Worm (Caenorhabditis elegans) whole organism, L4 larva: Measurements from ENCODE around the gene ugt-54.
A peak's percentile ranks its signal among the peaks of the same experiment; 100 is the strongest.

Experiments
- F26F4.8 ChIP-seq: fragments of 200-800 bp; sonication (Bioruptor generic); conservative IDR thresholded peaks from 2 replicates; pipeline ENCODE4 v1.3.6; 2022; ENCODE audit warnings: missing genetic modification characterization, missing compliant biosample characterization
- F49E8.2 ChIP-seq: sonication (generic microtip); optimal IDR thresholded peaks from 2 replicates; lab custom pipeline; 2016; ENCODE audit warnings: missing compliant biosample characterization, mild to moderate bottlenecking, missing genetic modification characterization, borderline replicate concordance
- T20F7.1 ChIP-seq: fragments of 200-800 bp; sonication (Bioruptor generic); optimal IDR thresholded peaks from 2 replicates; lab custom pipeline; 2018; ENCODE audit warnings: mild to moderate bottlenecking, missing genetic modification characterization, missing compliant biosample characterization
- Y48G9A.11 ChIP-seq: fragments of 200-800 bp; sonication (Bioruptor generic); IDR thresholded peaks from 2 replicates; pipeline ENCODE4 v1.3.6; 2022; ENCODE audit warnings: missing genetic modification reagents, missing genetic modification characterization, missing compliant biosample characterization
- Y5F2A.4 ChIP-seq: fragments of 200-800 bp; sonication (Bioruptor generic); optimal IDR thresholded peaks from 2 replicates; lab custom pipeline; 2018; ENCODE audit warnings: mild to moderate bottlenecking, missing genetic modification characterization, missing compliant biosample characterization
- Y75B8A.6 ChIP-seq: fragments of 200-800 bp; sonication (Bioruptor generic); IDR thresholded peaks from 2 replicates; pipeline ENCODE4 v1.3.6; 2022; ENCODE audit warnings: missing genetic modification reagents, missing genetic modification characterization, missing compliant biosample characterization
- ZK546.5 ChIP-seq, 2 experiments: sonication (generic microtip); optimal IDR thresholded peaks; 2 replicates each; lab custom pipeline; 2017; ENCODE audit warnings: missing biosample characterization in 2 of 2, missing genetic modification characterization in 2 of 2
- aha-1 ChIP-seq: fragments of 150-350 bp; peaks from one replicate; lab custom pipeline; 2014; ENCODE audit warnings: missing biosample characterization, missing genetic modification characterization
- aly-2 ChIP-seq: sonication (generic microtip); optimal IDR thresholded peaks from 2 replicates; lab custom pipeline; 2018; ENCODE audit warnings: missing biosample characterization, missing genetic modification characterization
- ama-1 ChIP-seq: fragments of 150-350 bp; optimal IDR thresholded peaks from 2 replicates; lab custom pipeline; 2014; ENCODE audit warnings: inconsistent platforms, mixed read lengths
- arid-1 ChIP-seq: fragments of 200-800 bp; sonication (Bioruptor generic); conservative IDR thresholded peaks from 2 replicates; pipeline ENCODE4 v1.3.6; 2022; ENCODE audit warnings: missing genetic modification reagents, missing genetic modification characterization, missing compliant biosample characterization
- ceh-20 ChIP-seq: fragments of 200-800 bp; sonication (Bioruptor generic); IDR thresholded peaks from 2 replicates; pipeline ENCODE4 v1.3.6; 2022; ENCODE audit warnings: missing genetic modification reagents, missing genetic modification characterization, missing compliant biosample characterization
- ceh-32 ChIP-seq: sonication (generic microtip); optimal IDR thresholded peaks from 2 replicates; lab custom pipeline; 2016; ENCODE audit warnings: mild to moderate bottlenecking, missing genetic modification characterization, missing compliant biosample characterization; ENCODE audit not compliant: poor library complexity
- ceh-44 ChIP-seq: fragments of 200-800 bp; sonication (Bioruptor generic); IDR thresholded peaks from 2 replicates; pipeline ENCODE4 v1.3.6; 2022; ENCODE audit warnings: missing genetic modification reagents, missing genetic modification characterization, missing compliant biosample characterization
- daf-16 ChIP-seq, 3 experiments: sonication (generic microtip); optimal IDR thresholded peaks; 2 replicates each; lab custom pipeline; 2016 to 2017; ENCODE audit warnings: missing genetic modification characterization in 3 of 3, missing genetic modification reagents in 3 of 3, mild to moderate bottlenecking in 2 of 3, missing compliant biosample characterization in 2 of 3, missing biosample characterization in 1 of 3, moderate library complexity in 1 of 3
- dmd-6 ChIP-seq: fragments of 200-800 bp; sonication (Bioruptor generic); IDR thresholded peaks from 2 replicates; pipeline ENCODE4 v1.3.6; 2022; ENCODE audit warnings: missing genetic modification reagents, missing genetic modification characterization, missing compliant biosample characterization
- dmd-8 ChIP-seq: fragments of 200-800 bp; sonication (Bioruptor generic); IDR thresholded peaks from 2 replicates; pipeline ENCODE4 v1.3.6; 2022; ENCODE audit warnings: missing genetic modification characterization, missing compliant biosample characterization
- dpl-1 ChIP-seq: fragments of 150-350 bp; optimal IDR thresholded peaks from 2 replicates; lab custom pipeline; 2014; ENCODE audit warnings: missing biosample characterization, missing genetic modification reagents, missing genetic modification characterization
- egl-27 ChIP-seq: sonication (generic microtip); optimal IDR thresholded peaks from 3 replicates; lab custom pipeline; 2017; ENCODE audit warnings: missing biosample characterization, missing genetic modification reagents, missing genetic modification characterization
- egl-43 ChIP-seq: fragments of 200-800 bp; sonication (Bioruptor generic); IDR thresholded peaks from 2 replicates; pipeline ENCODE4 v1.3.6; 2022; ENCODE audit warnings: missing genetic modification reagents, missing genetic modification characterization, missing compliant biosample characterization
- hlh-11 ChIP-seq: fragments of 200-800 bp; sonication (Bioruptor generic); optimal IDR thresholded peaks from 2 replicates; lab custom pipeline; 2018; ENCODE audit warnings: mild to moderate bottlenecking, missing genetic modification characterization, missing compliant biosample characterization
- hlh-30 ChIP-seq: sonication (generic microtip); optimal IDR thresholded peaks from 2 replicates; lab custom pipeline; 2017; ENCODE audit warnings: antibody characterized with exemption, mild to moderate bottlenecking, missing genetic modification characterization, missing compliant biosample characterization; ENCODE audit not compliant: insufficient read depth
- hmg-1.1 ChIP-seq: fragments of 200-800 bp; sonication (Bioruptor generic); IDR thresholded peaks from 2 replicates; pipeline ENCODE4 v1.3.6; 2022; ENCODE audit warnings: missing genetic modification reagents, missing genetic modification characterization, missing compliant biosample characterization
- jun-1 ChIP-seq: fragments of 150-350 bp; optimal IDR thresholded peaks from 2 replicates; lab custom pipeline; 2014; ENCODE audit warnings: missing biosample characterization, missing genetic modification reagents, missing genetic modification characterization
- lin-1 ChIP-seq: fragments of 200-800 bp; sonication (Bioruptor generic); IDR thresholded peaks from 2 replicates; pipeline ENCODE4 v1.3.6; 2022; ENCODE audit warnings: missing genetic modification reagents, missing genetic modification characterization, missing compliant biosample characterization
- lin-15B ChIP-seq: fragments of 150-350 bp; sonication (generic microtip); optimal IDR thresholded peaks from 3 replicates; lab custom pipeline; 2014; ENCODE audit warnings: missing biosample characterization, missing genetic modification characterization
- lir-3 ChIP-seq: sonication (generic microtip); optimal IDR thresholded peaks from 2 replicates; lab custom pipeline; 2016; ENCODE audit warnings: mild to moderate bottlenecking, missing genetic modification characterization, missing compliant biosample characterization
- lsy-2 ChIP-seq, 2 experiments: fragments of 150-350 bp in 1 of 2; sonication (generic microtip) in 1 of 2; optimal IDR thresholded peaks; 2 replicates each; lab custom pipeline; 2014 to 2017; ENCODE audit warnings: missing biosample characterization in 2 of 2, missing genetic modification characterization in 2 of 2
- mdl-1 ChIP-seq, 2 experiments: fragments of 150-350 bp in 1 of 2; sonication (generic microtip) in 1 of 2; optimal IDR thresholded peaks; 2 replicates each; lab custom pipeline; 2014 to 2017; ENCODE audit warnings: missing biosample characterization in 2 of 2, missing genetic modification characterization in 2 of 2
- mes-2 ChIP-seq: sonication (generic microtip); optimal IDR thresholded peaks from 2 replicates; lab custom pipeline; 2016; ENCODE audit warnings: missing genotype, mild to moderate bottlenecking, missing genetic modification characterization, missing compliant biosample characterization; ENCODE audit not compliant: poor library complexity, severe bottlenecking
- nhr-10 ChIP-seq: fragments of 150-350 bp; optimal IDR thresholded peaks from 2 replicates; lab custom pipeline; 2014; ENCODE audit warnings: missing biosample characterization, missing genetic modification characterization
- nhr-237 ChIP-seq: sonication (generic microtip); optimal IDR thresholded peaks from 2 replicates; lab custom pipeline; 2017; ENCODE audit warnings: missing biosample characterization, missing genetic modification characterization
- nhr-25 ChIP-seq: sonication (generic microtip); optimal IDR thresholded peaks from 2 replicates; lab custom pipeline; 2017; ENCODE audit warnings: missing genetic modification characterization, mild to moderate bottlenecking, missing compliant biosample characterization, antibody characterized with exemption, moderate library complexity, borderline replicate concordance; ENCODE audit not compliant: insufficient read depth
- nhr-28 ChIP-seq: fragments of 150-350 bp; optimal IDR thresholded peaks from 2 replicates; lab custom pipeline; 2014; ENCODE audit warnings: missing biosample characterization, missing genetic modification characterization
- nhr-6 ChIP-seq: fragments of 150-350 bp; optimal IDR thresholded peaks from 2 replicates; lab custom pipeline; 2014; ENCODE audit warnings: missing biosample characterization, missing genetic modification characterization
- nhr-76 ChIP-seq: fragments of 150-350 bp; optimal IDR thresholded peaks from 2 replicates; lab custom pipeline; 2014; ENCODE audit warnings: missing biosample characterization, missing genetic modification characterization
- nhr-77 ChIP-seq: fragments of 150-350 bp; optimal IDR thresholded peaks from 2 replicates; lab custom pipeline; 2014; ENCODE audit warnings: missing biosample characterization, missing genetic modification characterization
- pha-4 ChIP-seq, 2 experiments: fragments of 150-350 bp in 1 of 2; fragments of 200-800 bp in 1 of 2; sonication (Bioruptor generic) in 1 of 2; IDR thresholded peaks in 1 of 2; optimal IDR thresholded peaks in 1 of 2; 2 replicates each; pipeline versions ENCODE4 v1.3.6 to Lab custom; 2014 to 2022; ENCODE audit warnings: missing genetic modification characterization in 2 of 2, missing genetic modification reagents in 2 of 2, missing biosample characterization in 1 of 2, missing compliant biosample characterization in 1 of 2
- rbr-2 ChIP-seq: sonication (generic microtip); optimal IDR thresholded peaks from 2 replicates; lab custom pipeline; 2016; ENCODE audit warnings: missing genotype, missing genetic modification characterization, missing compliant biosample characterization
- set-16 ChIP-seq: fragments of 200-800 bp; sonication (Bioruptor generic); IDR thresholded peaks from 2 replicates; pipeline ENCODE4 v1.3.6; 2022; ENCODE audit warnings: missing genetic modification reagents, missing genetic modification characterization, missing compliant biosample characterization
- snpc-4 ChIP-seq: fragments of 150-350 bp; optimal IDR thresholded peaks from 2 replicates; lab custom pipeline; 2014; ENCODE audit warnings: missing biosample characterization, missing genetic modification characterization
- spr-3 ChIP-seq: fragments of 200-800 bp; sonication (Bioruptor generic); optimal IDR thresholded peaks from 2 replicates; lab custom pipeline; 2018; ENCODE audit warnings: mild to moderate bottlenecking, missing genetic modification characterization, missing compliant biosample characterization
- tag-97 ChIP-seq: fragments of 200-800 bp; sonication (Bioruptor generic); IDR thresholded peaks from 2 replicates; pipeline ENCODE4 v1.3.6; 2022; ENCODE audit warnings: missing genetic modification characterization, missing compliant biosample characterization
- unc-130 ChIP-seq: sonication (generic microtip); optimal IDR thresholded peaks from 2 replicates; lab custom pipeline; 2016; ENCODE audit warnings: missing genetic modification reagents, missing genetic modification characterization, missing compliant biosample characterization
- zfp-2 ChIP-seq: sonication (generic microtip); optimal IDR thresholded peaks from 2 replicates; lab custom pipeline; 2016; ENCODE audit warnings: mild to moderate bottlenecking, missing genetic modification characterization, missing compliant biosample characterization
- zfp-3 ChIP-seq: fragments of 200-800 bp; sonication (Bioruptor generic); conservative IDR thresholded peaks from 2 replicates; pipeline ENCODE4 v1.3.6; 2022; ENCODE audit warnings: missing genetic modification reagents, missing genetic modification characterization, missing compliant biosample characterization
- zip-2 ChIP-seq: fragments of 150-350 bp; optimal IDR thresholded peaks from 2 replicates; lab custom pipeline; 2014; ENCODE audit warnings: missing biosample characterization, missing genetic modification characterization
- ztf-7 ChIP-seq: fragments of 150-350 bp; optimal IDR thresholded peaks from 2 replicates; lab custom pipeline; 2014; ENCODE audit warnings: missing biosample characterization, missing genetic modification characterization

ugt-54 gene

ce11 chrIV:10734527-10735436 is 26.7 kb upstream of the ugt-54 start, which contains the start of the genes orc-5 and cyb-1:
TSS of gene orc-5 (minus strand) at chrIV:10734588.
TSS of gene cyb-1 (plus strand) at chrIV:10735216.
- no peak for TF ChIP-seq tag-97 (GFP tag; lab: Robert Waterston, UW)
- peak; percentile 99 for TF ChIP-seq T20F7.1 (GFP tag; lab: Kevin White, UChicago)
- TF ChIP-seq aha-1, result peak; percentile 94
- TF ChIP-seq dmd-6 (GFP tag; lab: Robert Waterston, UW), result peak; percentile 22; the same call in 1 of the 2 replicates
- TF ChIP-seq set-16, result no peak
- TF ChIP-seq ama-1 (lab: Kevin White, UChicago), result no peak
- TF ChIP-seq nhr-76 (tag; lab: Kevin White, UChicago), result no peak
- no peak for TF ChIP-seq daf-16 (GFP tag; optimal IDR thresholded peaks at IDR 0.05; lab: Kevin White, UChicago)
- TF ChIP-seq daf-16 (tag; optimal IDR thresholded peaks at IDR 0.05; lab: Kevin White, UChicago), result peak; percentile 44
- TF ChIP-seq snpc-4 (tag; lab: Kevin White, UChicago), result no peak
- no peak for TF ChIP-seq nhr-77
- TF ChIP-seq egl-27 (tag; lab: Kevin White, UChicago), result no peak
- TF ChIP-seq nhr-237 (tag; lab: Kevin White, UChicago), result no peak
- TF ChIP-seq hmg-1.1, result peak; percentile 51
- peak; percentile 72 for TF ChIP-seq hlh-30 (tag; lab: Kevin White, UChicago)
- no peak for TF ChIP-seq ceh-20 (GFP tag; lab: Robert Waterston, UW)
- TF ChIP-seq dpl-1 (GFP tag; lab: Kevin White, UChicago), result peak; percentile 96
- no peak for TF ChIP-seq nhr-25 (tag; lab: Kevin White, UChicago)
- no peak for TF ChIP-seq lin-1 (GFP tag; lab: Robert Waterston, UW)
- no peak for TF ChIP-seq ZK546.5 (tag; optimal IDR thresholded peaks at IDR 0.05; lab: Kevin White, UChicago)
- no peak for TF ChIP-seq lir-3 (tag; lab: Kevin White, UChicago)
- peak; percentile 0 for TF ChIP-seq unc-130 (GFP tag; lab: Kevin White, UChicago)
- TF ChIP-seq jun-1, result no peak
- TF ChIP-seq F49E8.2, result no peak
- no peak for TF ChIP-seq nhr-28
- no peak for TF ChIP-seq rbr-2 (tag; lab: Kevin White, UChicago)
- peak; percentile 91 for TF ChIP-seq Y48G9A.11 (GFP tag; lab: Robert Waterston, UW)
- no peak for TF ChIP-seq egl-43 (GFP tag; lab: Robert Waterston, UW)
- TF ChIP-seq mes-2 (tag; lab: Kevin White, UChicago), result peak; percentile 87
- TF ChIP-seq ceh-32, result no peak
- TF ChIP-seq zfp-3 (GFP tag; lab: Robert Waterston, UW), result no peak
- no peak for TF ChIP-seq spr-3
- peak; percentile 9 for TF ChIP-seq hlh-11
- TF ChIP-seq Y75B8A.6 (GFP tag; lab: Robert Waterston, UW), result no peak
- TF ChIP-seq F26F4.8 (GFP tag; lab: Robert Waterston, UW), result no peak
- no peak for TF ChIP-seq ztf-7 (tag; lab: Kevin White, UChicago)
- peak; percentile 67 for TF ChIP-seq nhr-6 (tag; lab: Kevin White, UChicago)
- no peak for TF ChIP-seq pha-4 (GFP tag; IDR thresholded peaks at IDR 0.05; lab: Robert Waterston, UW)
- TF ChIP-seq pha-4 (tag; optimal IDR thresholded peaks at IDR 0.05; lab: Kevin White, UChicago), result no peak
- TF ChIP-seq Y5F2A.4 (GFP tag; lab: Kevin White, UChicago), result no peak
- TF ChIP-seq zfp-2, result no peak
- peak; percentile 39 for TF ChIP-seq lin-15B
- TF ChIP-seq nhr-10 (tag; lab: Kevin White, UChicago), result no peak
- peak in 1 of 2 experiments; percentile 85 for TF ChIP-seq lsy-2 (tag; optimal IDR thresholded peaks at IDR 0.05; lab: Kevin White, UChicago)
- TF ChIP-seq mdl-1 (tag; optimal IDR thresholded peaks at IDR 0.05; lab: Kevin White, UChicago), result peak in 1 of 2 experiments; percentile 8
- TF ChIP-seq arid-1 (GFP tag; lab: Robert Waterston, UW), result no peak
- no peak for TF ChIP-seq aly-2 (tag; lab: Kevin White, UChicago)
- TF ChIP-seq zip-2 (tag; lab: Kevin White, UChicago), result no peak
- no peak for TF ChIP-seq dmd-8 (GFP tag; lab: Robert Waterston, UW)
- no peak for TF ChIP-seq ceh-44 (GFP tag; lab: Robert Waterston, UW)
